Worm (Caenorhabditis elegans) whole organism, L4 larva: ENCODE data around the gene C07G1.7.

Experiments used
- D1046.2 ChIP-seq: fragments of 200-800 bp; sonication (Bioruptor generic); IDR thresholded peaks from 2 replicates; pipeline ENCODE4 v1.3.6; 2022; ENCODE audit warnings: missing genetic modification characterization, missing compliant biosample characterization
- F26F4.8 ChIP-seq: fragments of 200-800 bp; sonication (Bioruptor generic); conservative IDR thresholded peaks from 2 replicates; pipeline ENCODE4 v1.3.6; 2022; ENCODE audit warnings: missing genetic modification characterization, missing compliant biosample characterization
- R02D3.7 ChIP-seq: fragments of 150-350 bp; sonication (generic microtip); optimal IDR thresholded peaks from 3 replicates; lab custom pipeline; 2014; ENCODE audit warnings: missing biosample characterization, missing genetic modification characterization
- T26A8.4 ChIP-seq: fragments of 200-800 bp; sonication (Bioruptor generic); IDR thresholded peaks from 2 replicates; pipeline ENCODE4 v1.3.6; 2022; ENCODE audit warnings: missing genetic modification characterization, missing compliant biosample characterization
- aly-2 ChIP-seq: sonication (generic microtip); optimal IDR thresholded peaks from 2 replicates; lab custom pipeline; 2018; ENCODE audit warnings: missing biosample characterization, missing genetic modification characterization
- ama-1 ChIP-seq: fragments of 150-350 bp; optimal IDR thresholded peaks from 2 replicates; lab custom pipeline; 2014; ENCODE audit warnings: inconsistent platforms, mixed read lengths
- attf-4 ChIP-seq: sonication (generic microtip); optimal IDR thresholded peaks from 3 replicates; lab custom pipeline; 2017; ENCODE audit warnings: missing biosample characterization, missing genetic modification characterization
- ceh-28 ChIP-seq: fragments of 150-350 bp; optimal IDR thresholded peaks from 2 replicates; lab custom pipeline; 2014; ENCODE audit warnings: missing biosample characterization, missing genetic modification reagents, missing genetic modification characterization
- ceh-82 ChIP-seq: sonication (generic microtip); optimal IDR thresholded peaks from 2 replicates; lab custom pipeline; 2017; ENCODE audit warnings: missing biosample characterization, missing genetic modification characterization
- cey-2 ChIP-seq: sonication (generic microtip); optimal IDR thresholded peaks from 3 replicates; lab custom pipeline; 2017; ENCODE audit warnings: missing genetic modification characterization, mild to moderate bottlenecking, missing compliant biosample characterization, antibody characterized with exemption, borderline replicate concordance; ENCODE audit not compliant: insufficient read depth
- daf-8 ChIP-seq: fragments of 200-800 bp; sonication (Bioruptor generic); IDR thresholded peaks from 2 replicates; pipeline ENCODE4 v1.3.6; 2022; ENCODE audit warnings: missing genetic modification characterization, missing compliant biosample characterization
- dmd-6 ChIP-seq: fragments of 200-800 bp; sonication (Bioruptor generic); IDR thresholded peaks from 2 replicates; pipeline ENCODE4 v1.3.6; 2022; ENCODE audit warnings: missing genetic modification reagents, missing genetic modification characterization, missing compliant biosample characterization
- dmd-8 ChIP-seq: fragments of 200-800 bp; sonication (Bioruptor generic); IDR thresholded peaks from 2 replicates; pipeline ENCODE4 v1.3.6; 2022; ENCODE audit warnings: missing genetic modification characterization, missing compliant biosample characterization
- dmd-9 ChIP-seq: fragments of 200-800 bp; sonication (Bioruptor generic); IDR thresholded peaks from 2 replicates; pipeline ENCODE4 v1.3.6; 2022; ENCODE audit warnings: missing genetic modification reagents, missing genetic modification characterization, missing compliant biosample characterization
- dpl-1 ChIP-seq: fragments of 150-350 bp; optimal IDR thresholded peaks from 2 replicates; lab custom pipeline; 2014; ENCODE audit warnings: missing biosample characterization, missing genetic modification reagents, missing genetic modification characterization
- dve-1 ChIP-seq: sonication (generic microtip); optimal IDR thresholded peaks from 2 replicates; lab custom pipeline; 2017; ENCODE audit warnings: antibody characterized with exemption, mild to moderate bottlenecking, missing genetic modification characterization, missing compliant biosample characterization; ENCODE audit not compliant: insufficient read depth
- egl-27 ChIP-seq: sonication (generic microtip); optimal IDR thresholded peaks from 3 replicates; lab custom pipeline; 2017; ENCODE audit warnings: missing biosample characterization, missing genetic modification reagents, missing genetic modification characterization
- fkh-10 ChIP-seq: fragments of 150-350 bp; optimal IDR thresholded peaks from 2 replicates; lab custom pipeline; 2014; ENCODE audit warnings: missing biosample characterization, missing genetic modification reagents, missing genetic modification characterization
- fos-1 ChIP-seq: fragments of 150-350 bp; optimal IDR thresholded peaks from 2 replicates; lab custom pipeline; 2014; ENCODE audit warnings: missing biosample characterization, missing genetic modification characterization
- hif-1 ChIP-seq, 2 experiments: sonication (generic microtip); optimal IDR thresholded peaks; 2 replicates each; lab custom pipeline; 2016 to 2017; ENCODE audit warnings: missing compliant biosample characterization in 2 of 2, missing genetic modification characterization in 2 of 2, missing genetic modification reagents in 2 of 2, missing genotype in 2 of 2, mild to moderate bottlenecking in 1 of 2
- hlh-11 ChIP-seq: fragments of 200-800 bp; sonication (Bioruptor generic); optimal IDR thresholded peaks from 2 replicates; lab custom pipeline; 2018; ENCODE audit warnings: mild to moderate bottlenecking, missing genetic modification characterization, missing compliant biosample characterization
- hmg-1.1 ChIP-seq: fragments of 200-800 bp; sonication (Bioruptor generic); IDR thresholded peaks from 2 replicates; pipeline ENCODE4 v1.3.6; 2022; ENCODE audit warnings: missing genetic modification reagents, missing genetic modification characterization, missing compliant biosample characterization
- lim-7 ChIP-seq: fragments of 200-800 bp; sonication (Bioruptor generic); IDR thresholded peaks from 2 replicates; pipeline ENCODE4 v1.3.6; 2022; ENCODE audit warnings: missing genetic modification characterization, missing compliant biosample characterization
- lin-29 ChIP-seq: fragments of 200-800 bp; sonication (Bioruptor generic); IDR thresholded peaks from 2 replicates; pipeline ENCODE4 v1.3.6; 2022; ENCODE audit warnings: missing genetic modification reagents, missing genetic modification characterization, missing compliant biosample characterization
- lir-3 ChIP-seq: sonication (generic microtip); optimal IDR thresholded peaks from 2 replicates; lab custom pipeline; 2016; ENCODE audit warnings: mild to moderate bottlenecking, missing genetic modification characterization, missing compliant biosample characterization
- lsy-2 ChIP-seq, 2 experiments: fragments of 150-350 bp in 1 of 2; sonication (generic microtip) in 1 of 2; optimal IDR thresholded peaks; 2 replicates each; lab custom pipeline; 2014 to 2017; ENCODE audit warnings: missing biosample characterization in 2 of 2, missing genetic modification characterization in 2 of 2
- mdl-1 ChIP-seq, 2 experiments: fragments of 150-350 bp in 1 of 2; sonication (generic microtip) in 1 of 2; optimal IDR thresholded peaks; 2 replicates each; lab custom pipeline; 2014 to 2017; ENCODE audit warnings: missing biosample characterization in 2 of 2, missing genetic modification characterization in 2 of 2
- mep-1 ChIP-seq: fragments of 150-350 bp; sonication (generic microtip); optimal IDR thresholded peaks from 3 replicates; lab custom pipeline; 2014; ENCODE audit warnings: missing biosample characterization, missing genetic modification characterization
- mes-2 ChIP-seq: sonication (generic microtip); optimal IDR thresholded peaks from 2 replicates; lab custom pipeline; 2016; ENCODE audit warnings: missing genotype, mild to moderate bottlenecking, missing genetic modification characterization, missing compliant biosample characterization; ENCODE audit not compliant: poor library complexity, severe bottlenecking
- mxl-2 ChIP-seq: fragments of 200-800 bp; sonication (Bioruptor generic); conservative IDR thresholded peaks from 2 replicates; pipeline ENCODE4 v1.3.6; 2022; ENCODE audit warnings: missing genetic modification reagents, missing genetic modification characterization, missing compliant biosample characterization
- mxl-3 ChIP-seq: fragments of 200-800 bp; sonication (Bioruptor generic); optimal IDR thresholded peaks from 2 replicates; lab custom pipeline; 2018; ENCODE audit warnings: mild to moderate bottlenecking, missing genetic modification characterization, missing compliant biosample characterization
- nhr-10 ChIP-seq: fragments of 150-350 bp; optimal IDR thresholded peaks from 2 replicates; lab custom pipeline; 2014; ENCODE audit warnings: missing biosample characterization, missing genetic modification characterization
- nhr-111 ChIP-seq: fragments of 200-800 bp; sonication (Bioruptor generic); optimal IDR thresholded peaks from 2 replicates; lab custom pipeline; 2018; ENCODE audit warnings: mild to moderate bottlenecking, missing genetic modification characterization, missing compliant biosample characterization
- nhr-237 ChIP-seq: sonication (generic microtip); optimal IDR thresholded peaks from 2 replicates; lab custom pipeline; 2017; ENCODE audit warnings: missing biosample characterization, missing genetic modification characterization
- nhr-25 ChIP-seq: sonication (generic microtip); optimal IDR thresholded peaks from 2 replicates; lab custom pipeline; 2017; ENCODE audit warnings: missing genetic modification characterization, mild to moderate bottlenecking, missing compliant biosample characterization, antibody characterized with exemption, moderate library complexity, borderline replicate concordance; ENCODE audit not compliant: insufficient read depth
- nhr-28 ChIP-seq: fragments of 150-350 bp; optimal IDR thresholded peaks from 2 replicates; lab custom pipeline; 2014; ENCODE audit warnings: missing biosample characterization, missing genetic modification characterization
- nhr-48 ChIP-seq: sonication (generic microtip); optimal IDR thresholded peaks from 2 replicates; lab custom pipeline; 2016; ENCODE audit warnings: mild to moderate bottlenecking, missing genetic modification characterization, missing compliant biosample characterization
- nhr-77 ChIP-seq: fragments of 150-350 bp; optimal IDR thresholded peaks from 2 replicates; lab custom pipeline; 2014; ENCODE audit warnings: missing biosample characterization, missing genetic modification characterization
- pha-4 ChIP-seq, 2 experiments: fragments of 150-350 bp in 1 of 2; fragments of 200-800 bp in 1 of 2; sonication (Bioruptor generic) in 1 of 2; IDR thresholded peaks in 1 of 2; optimal IDR thresholded peaks in 1 of 2; 2 replicates each; pipeline versions ENCODE4 v1.3.6 to Lab custom; 2014 to 2022; ENCODE audit warnings: missing genetic modification characterization in 2 of 2, missing genetic modification reagents in 2 of 2, missing biosample characterization in 1 of 2, missing compliant biosample characterization in 1 of 2
- snpc-1.2 ChIP-seq: fragments of 200-800 bp; sonication (Bioruptor generic); IDR thresholded peaks from 2 replicates; pipeline ENCODE4 v1.3.6; 2022; ENCODE audit warnings: missing genetic modification reagents, missing genetic modification characterization, missing compliant biosample characterization
- snpc-4 ChIP-seq: fragments of 150-350 bp; optimal IDR thresholded peaks from 2 replicates; lab custom pipeline; 2014; ENCODE audit warnings: missing biosample characterization, missing genetic modification characterization
- spr-1 ChIP-seq: sonication (generic microtip); optimal IDR thresholded peaks from 2 replicates; lab custom pipeline; 2016; ENCODE audit warnings: mild to moderate bottlenecking, missing genetic modification characterization, missing compliant biosample characterization
- spr-3 ChIP-seq: fragments of 200-800 bp; sonication (Bioruptor generic); optimal IDR thresholded peaks from 2 replicates; lab custom pipeline; 2018; ENCODE audit warnings: mild to moderate bottlenecking, missing genetic modification characterization, missing compliant biosample characterization
- tag-97 ChIP-seq: fragments of 200-800 bp; sonication (Bioruptor generic); IDR thresholded peaks from 2 replicates; pipeline ENCODE4 v1.3.6; 2022; ENCODE audit warnings: missing genetic modification characterization, missing compliant biosample characterization
- unc-62 ChIP-seq, 3 experiments: fragments of 150-350 bp in 1 of 3; sonication (generic microtip); optimal IDR thresholded peaks in 2 of 3; peaks in 1 of 3; 1 replicate in 1 of 3; 2 replicates in 2 of 3; lab custom pipeline; 2014 to 2017; ENCODE audit warnings: missing biosample characterization in 3 of 3, missing genetic modification characterization in 3 of 3, missing genetic modification reagents in 3 of 3, missing genotype in 1 of 3
- vab-7 ChIP-seq: fragments of 200-800 bp; sonication (Bioruptor generic); IDR thresholded peaks from 2 replicates; pipeline ENCODE4 v1.3.6; 2022; ENCODE audit warnings: missing genetic modification reagents, missing genetic modification characterization, missing compliant biosample characterization
- zag-1 ChIP-seq: fragments of 150-350 bp; optimal IDR thresholded peaks from 2 replicates; lab custom pipeline; 2014; ENCODE audit warnings: missing biosample characterization, missing genetic modification characterization
- zfp-3 ChIP-seq: fragments of 200-800 bp; sonication (Bioruptor generic); conservative IDR thresholded peaks from 2 replicates; pipeline ENCODE4 v1.3.6; 2022; ENCODE audit warnings: missing genetic modification reagents, missing genetic modification characterization, missing compliant biosample characterization
- ztf-11 ChIP-seq: fragments of 150-350 bp; optimal IDR thresholded peaks from 2 replicates; lab custom pipeline; 2014; ENCODE audit warnings: missing biosample characterization, missing genetic modification characterization

C07G1.7 gene

DNA sequence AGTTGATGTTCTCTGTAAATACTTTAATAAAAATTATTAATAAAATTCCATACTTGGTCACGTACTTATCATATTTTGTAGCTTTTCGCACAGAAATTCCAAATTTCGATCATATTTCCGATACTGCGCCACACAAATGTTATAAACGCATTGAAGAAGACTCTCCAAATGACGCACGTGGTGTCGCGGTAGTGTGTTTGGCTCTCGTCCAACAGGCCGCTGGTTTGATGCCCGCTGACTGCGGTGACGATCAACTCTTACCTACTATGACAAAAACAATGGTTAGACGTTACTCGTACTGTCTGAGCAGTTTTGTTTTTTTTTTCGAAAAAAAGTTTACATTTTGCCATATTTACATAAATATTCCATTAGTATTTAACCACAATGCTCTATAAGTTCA lies 41.2 kb upstream of the C07G1.7 start (continued):
- TF ChIP-seq nhr-237 (tag; lab: Kevin White, UChicago) (no peak), nhr-48 (tag; lab: Kevin White, UChicago) (peak; percentile 70), T26A8.4 (GFP tag; lab: Robert Waterston, UW) (peak; percentile 80), lir-3 (tag; lab: Kevin White, UChicago) (peak; percentile 55)

DNA sequence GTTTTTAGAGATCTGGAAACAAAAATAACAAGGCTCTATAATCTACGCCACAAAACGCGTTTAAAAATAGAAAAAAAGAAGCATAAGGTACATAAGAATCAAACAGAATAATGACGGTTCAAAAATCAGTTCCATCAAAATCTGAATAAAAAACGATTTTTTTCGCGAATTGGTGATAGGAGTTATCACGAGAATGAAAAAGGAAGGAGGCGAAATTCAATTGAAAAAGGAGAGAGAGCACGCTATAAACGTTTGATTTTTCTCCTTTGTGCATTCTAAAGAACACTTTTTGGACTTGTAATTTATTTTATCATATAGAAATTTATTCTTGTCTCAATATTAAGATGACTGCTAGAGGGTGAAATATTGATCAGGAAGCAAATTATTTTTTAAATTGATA lies 39.7 kb upstream of the C07G1.7 start:
- no peak for TF ChIP-seq spr-1
- no peak for TF ChIP-seq egl-27 (tag; lab: Kevin White, UChicago)
- no peak for TF ChIP-seq snpc-1.2 (GFP tag; lab: Robert Waterston, UW)
- TF ChIP-seq fos-1 (tag; lab: Kevin White, UChicago): no peak
- no peak for TF ChIP-seq hmg-1.1 (GFP tag; lab: Robert Waterston, UW)
- no peak for TF ChIP-seq daf-8 (GFP tag; lab: Robert Waterston, UW)
- no peak for TF ChIP-seq spr-3 (GFP tag; lab: Kevin White, UChicago)
- no peak for TF ChIP-seq dmd-9 (GFP tag; lab: Robert Waterston, UW)
- no peak for TF ChIP-seq pha-4 (GFP tag; IDR thresholded peaks at IDR 0.05; lab: Robert Waterston, UW)
- no peak for TF ChIP-seq pha-4 (tag; optimal IDR thresholded peaks at IDR 0.05; lab: Kevin White, UChicago)
- no peak for TF ChIP-seq dpl-1
- TF ChIP-seq mdl-1 (tag; optimal IDR thresholded peaks at IDR 0.05; lab: Kevin White, UChicago): peak in 1 of 2 experiments; percentile 45
- TF ChIP-seq unc-62 (GFP tag; optimal IDR thresholded peaks at IDR 0.05 in 1 of 2; lab: Kevin White, UChicago): no peak
- TF ChIP-seq unc-62 (tag; optimal IDR thresholded peaks at IDR 0.05; lab: Kevin White, UChicago): no peak
- TF ChIP-seq nhr-237 (tag; lab: Kevin White, UChicago): no peak
- no peak for TF ChIP-seq ceh-82 (tag; lab: Kevin White, UChicago)
- no peak for TF ChIP-seq F26F4.8
- TF ChIP-seq aly-2: no peak
- TF ChIP-seq zfp-3 (GFP tag; lab: Robert Waterston, UW): no peak
- peak; percentile 38 for TF ChIP-seq nhr-28
- no peak for TF ChIP-seq ztf-11
- TF ChIP-seq attf-4: no peak
- no peak for TF ChIP-seq vab-7 (GFP tag; lab: Robert Waterston, UW)
- TF ChIP-seq nhr-77 (tag; lab: Kevin White, UChicago): peak; percentile 6
- TF ChIP-seq nhr-111: no peak
- TF ChIP-seq hlh-11 (tag; lab: Kevin White, UChicago): peak; percentile 21
- no peak for TF ChIP-seq ceh-28 (tag; lab: Kevin White, UChicago)
- TF ChIP-seq dve-1: peak; percentile 69
- TF ChIP-seq nhr-25: no peak
- no peak for TF ChIP-seq snpc-4 (tag; lab: Kevin White, UChicago)
- no peak for TF ChIP-seq D1046.2 (GFP tag; lab: Robert Waterston, UW)
- TF ChIP-seq zag-1 (tag; lab: Kevin White, UChicago): no peak
- no peak for TF ChIP-seq ama-1
- no peak for TF ChIP-seq R02D3.7
- TF ChIP-seq tag-97 (GFP tag; lab: Robert Waterston, UW): no peak
- TF ChIP-seq hif-1 (tag; optimal IDR thresholded peaks at IDR 0.05; lab: Kevin White, UChicago): no peak
- TF ChIP-seq lin-29: no peak
- peak; percentile 75 for TF ChIP-seq dmd-6
- no peak for TF ChIP-seq dmd-8 (GFP tag; lab: Robert Waterston, UW)
- TF ChIP-seq nhr-48 (tag; lab: Kevin White, UChicago): no peak
- no peak for TF ChIP-seq nhr-10 (tag; lab: Kevin White, UChicago)
- TF ChIP-seq fkh-10 (GFP tag; lab: Kevin White, UChicago): no peak
- no peak for TF ChIP-seq mxl-3 (GFP tag; lab: Kevin White, UChicago)
- TF ChIP-seq mxl-2 (GFP tag; lab: Robert Waterston, UW): no peak
- TF ChIP-seq mes-2 (tag; lab: Kevin White, UChicago): no peak
- TF ChIP-seq mep-1: peak; percentile 26
- no peak for TF ChIP-seq cey-2
- no peak for TF ChIP-seq lim-7 (GFP tag; lab: Robert Waterston, UW)
- no peak for TF ChIP-seq lsy-2 (tag; optimal IDR thresholded peaks at IDR 0.05; lab: Kevin White, UChicago)
